Fruit fly (Drosophila melanogaster) whole organism, embryonic: Measurements from ENCODE around the gene Hsp22.

Source experiments
- B-H2 ChIP-seq: fragments of 200-800 bp; sonication (Bioruptor generic); optimal IDR thresholded peaks from 2 replicates; lab custom pipeline; 2018; ENCODE audit warnings: missing biosample characterization, mild to moderate bottlenecking, missing genetic modification characterization
- Bteb2 ChIP-seq: fragments of 200-800 bp; sonication (Bioruptor generic); optimal IDR thresholded peaks from 2 replicates; lab custom pipeline; 2016; ENCODE audit warnings: missing biosample characterization, missing genetic modification characterization
- CG10147 ChIP-seq: fragments of 200-800 bp; sonication (Bioruptor generic); optimal IDR thresholded peaks from 2 replicates; lab custom pipeline; 2019; ENCODE audit warnings: missing biosample characterization, mild to moderate bottlenecking, missing genetic modification characterization, moderate library complexity
- CG11093 ChIP-seq: fragments of 200-800 bp; sonication (Bioruptor generic); IDR thresholded peaks from 3 replicates; pipeline ENCODE4 v1.3.6; 2022; ENCODE audit warnings: missing biosample characterization, missing genetic modification characterization
- CG11695 ChIP-seq: fragments of 200-800 bp; sonication (Bioruptor generic); IDR thresholded peaks from 3 replicates; pipeline ENCODE4 v1.3.6; 2022; ENCODE audit warnings: missing biosample characterization, missing genetic modification characterization
- CG11723 ChIP-seq: fragments of 200-800 bp; sonication (Bioruptor generic); optimal IDR thresholded peaks from 2 replicates; lab custom pipeline; 2017; ENCODE audit warnings: missing biosample characterization, mild to moderate bottlenecking, missing genetic modification characterization
- CG13624 ChIP-seq: fragments of 200-800 bp; sonication (Bioruptor generic); optimal IDR thresholded peaks from 2 replicates; lab custom pipeline; 2016; ENCODE audit warnings: missing biosample characterization, missing genetic modification characterization
- CG14441 ChIP-seq: fragments of 200-800 bp; sonication (Bioruptor generic); IDR thresholded peaks from 2 replicates; pipeline ENCODE4 v1.3.6; 2022; ENCODE audit warnings: missing biosample characterization, missing genetic modification characterization
- CG15011 ChIP-seq: fragments of 200-800 bp; sonication (Bioruptor generic); optimal IDR thresholded peaks from 3 replicates; lab custom pipeline; 2018; ENCODE audit warnings: missing biosample characterization, mild to moderate bottlenecking, missing genetic modification characterization
- CG1647 ChIP-seq: fragments of 200-800 bp; sonication (Bioruptor generic); optimal IDR thresholded peaks from 3 replicates; lab custom pipeline; 2016; ENCODE audit warnings: missing biosample characterization, missing genetic modification characterization
- CG16863 ChIP-seq: fragments of 200-800 bp; sonication (Bioruptor generic); optimal IDR thresholded peaks from 3 replicates; lab custom pipeline; 2016; ENCODE audit warnings: missing biosample characterization, missing genetic modification characterization
- CG17568 ChIP-seq: fragments of 200-800 bp; sonication (Bioruptor generic); optimal IDR thresholded peaks from 2 replicates; lab custom pipeline; 2018; ENCODE audit warnings: missing biosample characterization, mild to moderate bottlenecking, missing genetic modification characterization, moderate library complexity
- CG17612 ChIP-seq: fragments of 200-800 bp; sonication (Bioruptor generic); IDR thresholded peaks from 2 replicates; pipeline ENCODE4 v1.3.6; 2022; ENCODE audit warnings: missing biosample characterization, missing genetic modification characterization
- CG17912 ChIP-seq: fragments of 200-800 bp; sonication (Bioruptor generic); optimal IDR thresholded peaks from 2 replicates; lab custom pipeline; 2018; ENCODE audit warnings: missing biosample characterization, mild to moderate bottlenecking, missing genetic modification characterization
- CG2889 ChIP-seq: fragments of 200-800 bp; sonication (Bioruptor generic); IDR thresholded peaks from 3 replicates; pipeline ENCODE4 v1.3.6; 2022; ENCODE audit warnings: missing biosample characterization, missing genetic modification characterization
- CG31388 ChIP-seq: fragments of 200-800 bp; sonication (Bioruptor generic); optimal IDR thresholded peaks from 2 replicates; lab custom pipeline; 2016; ENCODE audit warnings: missing biosample characterization, missing genetic modification characterization
- CG4424 ChIP-seq: fragments of 200-800 bp; sonication (Bioruptor generic); optimal IDR thresholded peaks from 3 replicates; lab custom pipeline; 2016; ENCODE audit warnings: missing biosample characterization, missing genetic modification characterization
- CG4820 ChIP-seq: fragments of 200-800 bp; sonication (Bioruptor generic); optimal IDR thresholded peaks from 3 replicates; lab custom pipeline; 2016; ENCODE audit warnings: missing biosample characterization, missing genetic modification characterization
- CG5953 ChIP-seq: fragments of 200-800 bp; sonication (Bioruptor generic); IDR thresholded peaks from 2 replicates; pipeline ENCODE4 v1.3.6; 2022; ENCODE audit warnings: missing biosample characterization, missing genetic modification characterization
- CG9215 ChIP-seq: fragments of 200-800 bp; sonication (Bioruptor generic); IDR thresholded peaks from 2 replicates; pipeline ENCODE4 v1.3.6; 2022; ENCODE audit warnings: missing biosample characterization, missing genetic modification characterization
- GATAe ChIP-seq: fragments of 200-800 bp; sonication (Bioruptor generic); conservative IDR thresholded peaks from 2 replicates; pipeline ENCODE4 v1.3.6; 2022; ENCODE audit warnings: missing biosample characterization, missing genetic modification characterization
- Gug ChIP-seq: fragments of 200-800 bp; sonication (Bioruptor generic); IDR thresholded peaks from 4 replicates; pipeline ENCODE4 v1.3.6; 2022; ENCODE audit warnings: missing biosample characterization, missing genetic modification characterization
- H2.0 ChIP-seq: fragments of 200-800 bp; sonication (Bioruptor generic); IDR thresholded peaks from 2 replicates; pipeline ENCODE4 v1.3.6; 2022; ENCODE audit warnings: missing biosample characterization, missing genetic modification characterization
- HmgD ChIP-seq: fragments of 200-800 bp; sonication (Bioruptor generic); optimal IDR thresholded peaks from 3 replicates; lab custom pipeline; 2016; ENCODE audit warnings: missing biosample characterization, missing genetic modification characterization
- Hr39 ChIP-seq: fragments of >200 bp; optimal IDR thresholded peaks from 2 replicates; lab custom pipeline; 2017
- Kr ChIP-seq: fragments of 200-800 bp; sonication (Bioruptor generic); optimal IDR thresholded peaks from 2 replicates; lab custom pipeline; 2017; ENCODE audit warnings: missing biosample characterization, mild to moderate bottlenecking, missing genetic modification characterization
- MBD-R2 ChIP-seq: fragments of 200-800 bp; sonication (Bioruptor generic); IDR thresholded peaks from 2 replicates; pipeline ENCODE4 v1.3.6; 2022; ENCODE audit warnings: missing biosample characterization, missing genetic modification characterization
- Side ChIP-seq: fragments of 200-800 bp; sonication (Bioruptor generic); optimal IDR thresholded peaks from 2 replicates; lab custom pipeline; 2016; ENCODE audit warnings: missing biosample characterization, missing genetic modification characterization
- ap ChIP-seq: fragments of 200-800 bp; sonication (Bioruptor generic); IDR thresholded peaks from 2 replicates; pipeline ENCODE4 v1.3.6; 2022; ENCODE audit warnings: missing biosample characterization, missing genetic modification characterization
- ash1 ChIP-seq: fragments of 200-800 bp; sonication (Bioruptor generic); optimal IDR thresholded peaks from 2 replicates; lab custom pipeline; 2018; ENCODE audit warnings: missing biosample characterization, mild to moderate bottlenecking, missing genetic modification characterization
- bowl ChIP-seq: fragments of 200-800 bp; sonication (Bioruptor generic); IDR thresholded peaks from 2 replicates; pipeline ENCODE4 v1.3.6; 2022; ENCODE audit warnings: missing biosample characterization, missing genetic modification characterization
- br ChIP-seq: fragments of >200 bp; optimal IDR thresholded peaks from 2 replicates; lab custom pipeline; 2017
- cad ChIP-seq: fragments of >200 bp; optimal IDR thresholded peaks from 2 replicates; lab custom pipeline; 2017; ENCODE audit warnings: missing biosample characterization, missing genetic modification characterization
- cato ChIP-seq: fragments of 200-800 bp; sonication (Bioruptor generic); optimal IDR thresholded peaks from 2 replicates; lab custom pipeline; 2016; ENCODE audit warnings: missing biosample characterization, missing genetic modification characterization, borderline replicate concordance
- chinmo ChIP-seq: fragments of 200-800 bp; sonication (Bioruptor generic); IDR thresholded peaks from 4 replicates; pipeline ENCODE4 v1.3.6; 2022; ENCODE audit warnings: missing biosample characterization, missing genetic modification characterization; ENCODE audit not compliant: partially characterized antibody
- chm ChIP-seq: fragments of 200-800 bp; sonication (Bioruptor generic); IDR thresholded peaks from 2 replicates; pipeline ENCODE4 v1.3.6; 2022; ENCODE audit warnings: missing biosample characterization, missing genetic modification characterization
- en ChIP-seq: fragments of 200-800 bp; sonication (Bioruptor generic); optimal IDR thresholded peaks from 2 replicates; lab custom pipeline; 2016; ENCODE audit warnings: missing biosample characterization, missing genetic modification characterization
- gro ChIP-seq: fragments of 200-800 bp; sonication (Bioruptor generic); optimal IDR thresholded peaks from 2 replicates; lab custom pipeline; 2016; ENCODE audit warnings: missing biosample characterization, missing genetic modification characterization
- ind ChIP-seq: fragments of 200-800 bp; sonication (Bioruptor generic); optimal IDR thresholded peaks from 3 replicates; lab custom pipeline; 2016; ENCODE audit warnings: missing biosample characterization, missing genetic modification characterization
- knrl ChIP-seq: fragments of 200-800 bp; sonication (Bioruptor generic); IDR thresholded peaks from 3 replicates; pipeline ENCODE4 v1.3.6; 2022; ENCODE audit warnings: missing biosample characterization, missing genetic modification characterization; ENCODE audit not compliant: partially characterized antibody
- lab ChIP-seq: fragments of 200-800 bp; sonication (Bioruptor generic); optimal IDR thresholded peaks from 3 replicates; lab custom pipeline; 2017; ENCODE audit warnings: missing biosample characterization, missing genetic modification characterization, mild to moderate bottlenecking, moderate library complexity, missing genetic modification reagents
- lbe ChIP-seq: fragments of 200-800 bp; sonication (Bioruptor generic); optimal IDR thresholded peaks from 2 replicates; lab custom pipeline; 2016; ENCODE audit warnings: missing biosample characterization, mild to moderate bottlenecking, missing genetic modification characterization
- lilli ChIP-seq: fragments of 200-800 bp; sonication (Bioruptor generic); optimal IDR thresholded peaks from 3 replicates; lab custom pipeline; 2016; ENCODE audit warnings: missing biosample characterization, missing genetic modification characterization
- lmd ChIP-seq: fragments of 200-800 bp; sonication (Bioruptor generic); IDR thresholded peaks from 2 replicates; pipeline ENCODE4 v1.3.6; 2022; ENCODE audit warnings: missing biosample characterization, missing genetic modification characterization
- mam ChIP-seq: fragments of 200-800 bp; sonication (Bioruptor generic); optimal IDR thresholded peaks from 3 replicates; lab custom pipeline; 2016; ENCODE audit warnings: missing biosample characterization, missing genetic modification characterization
- oc ChIP-seq: fragments of 200-800 bp; sonication (Bioruptor generic); optimal IDR thresholded peaks from 2 replicates; lab custom pipeline; 2018; ENCODE audit warnings: missing biosample characterization, mild to moderate bottlenecking, missing genetic modification characterization, moderate library complexity
- otp ChIP-seq: fragments of 200-800 bp; sonication (Bioruptor generic); IDR thresholded peaks from 3 replicates; pipeline ENCODE4, ENCODE4 v1.3.6; 2022; ENCODE audit warnings: missing biosample characterization, missing genetic modification characterization
- peb ChIP-seq: fragments of 200-800 bp; sonication (Bioruptor generic); IDR thresholded peaks from 2 replicates; pipeline ENCODE4 v1.3.6; 2022; ENCODE audit warnings: missing biosample characterization, missing genetic modification characterization
- scrt ChIP-seq: fragments of 200-800 bp; sonication (Bioruptor generic); optimal IDR thresholded peaks from 2 replicates; lab custom pipeline; 2018; ENCODE audit warnings: missing biosample characterization, mild to moderate bottlenecking, missing genetic modification characterization, moderate library complexity
- sd ChIP-seq: fragments of 200-800 bp; sonication (Bioruptor generic); optimal IDR thresholded peaks from 3 replicates; lab custom pipeline; 2018; ENCODE audit warnings: missing biosample characterization, mild to moderate bottlenecking, missing genetic modification characterization, moderate library complexity
- stc ChIP-seq: fragments of 200-800 bp; sonication (Bioruptor generic); IDR thresholded peaks from 2 replicates; pipeline ENCODE4 v1.3.6; 2022; ENCODE audit warnings: missing biosample characterization, missing genetic modification characterization

Gene Hsp22

DNA sequence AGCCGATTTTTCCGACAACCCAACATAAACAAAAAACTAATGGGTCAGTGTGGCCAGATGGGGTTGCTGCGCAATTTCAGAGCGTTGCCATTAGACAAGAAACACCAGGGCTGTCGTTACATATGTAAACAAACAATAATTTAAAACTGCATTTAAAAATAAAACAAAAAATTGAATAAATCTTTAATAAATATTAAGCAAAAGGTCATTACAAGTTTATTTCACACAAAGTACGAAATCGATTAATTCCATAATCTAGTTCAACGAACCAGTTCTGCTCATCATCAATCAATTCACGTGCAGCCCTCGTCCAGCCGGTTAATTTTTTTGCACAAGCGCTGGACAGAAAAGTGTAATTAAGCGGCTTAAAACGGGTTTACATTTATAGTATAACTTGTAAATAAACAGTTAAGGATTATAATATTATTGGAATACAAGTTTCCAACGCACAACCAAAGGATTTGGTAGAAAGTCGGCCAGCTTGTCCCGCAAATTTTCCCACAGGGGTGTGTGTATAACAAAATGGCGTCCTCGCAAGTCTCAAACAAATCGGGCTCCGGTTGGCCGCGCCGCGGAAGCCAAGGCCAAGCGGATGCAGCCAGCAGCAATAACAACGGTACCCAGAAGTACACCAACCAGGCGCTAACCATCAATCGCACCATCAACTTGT is 38.2 kb downstream of the Hsp22 start, which contains the start of the genes CG4022 and Cpsf5 (continued):
- TF ChIP-seq CG17912 (GFP tag; lab: Kevin White, UChicago) (peak; percentile 56), GATAe (GFP tag; lab: Robert Waterston, UW) (no peak), Side (GFP tag; lab: Kevin White, UChicago) (peak; percentile 34), sd (tag; lab: Kevin White, UChicago) (peak; percentile 47), CG17612 (no peak), CG13624 (GFP tag; lab: Kevin White, UChicago) (peak; percentile 60), H2.0 (GFP tag; lab: Robert Waterston, UW) (peak; percentile 81), chinmo (GFP tag; lab: Robert Waterston, UW) (0 out of 4 replicates have a peak, but pooled peaks have one; percentile 26), ind (peak; percentile 75), Hr39 (no peak), CG11695 (peak; percentile 73), CG1647 (GFP tag; lab: Kevin White, UChicago) (peak; percentile 53), CG10147 (GFP tag; lab: Kevin White, UChicago) (peak; percentile 71), CG11093 (GFP tag; lab: Robert Waterston, UW) (peak; percentile 76; the same call in 2 of the 3 replicates), CG16863 (GFP tag; lab: Kevin White, UChicago) (peak; percentile 45), HmgD (no peak), otp (GFP tag; lab: Robert Waterston, UW) (peak; percentile 74; the same call in 1 of the 3 replicates), ash1 (no peak), lbe (peak; percentile 66), CG17568 (GFP tag; lab: Kevin White, UChicago) (peak; percentile 63), Kr (GFP tag; lab: Kevin White, UChicago) (no peak), peb (GFP tag; lab: Robert Waterston, UW) (peak; percentile 73), CG15011 (GFP tag; lab: Kevin White, UChicago) (peak; percentile 29), br (lab: Kevin White, UChicago) (no peak), lmd (GFP tag; lab: Robert Waterston, UW) (peak; percentile 81), CG14441 (peak; percentile 83), chm (GFP tag; lab: Robert Waterston, UW) (peak; percentile 50; the same call in 1 of the 2 replicates), gro (peak; percentile 23), oc (tag; lab: Kevin White, UChicago) (peak; percentile 63), CG5953 (peak; percentile 1; the same call in 1 of the 2 replicates), MBD-R2 (GFP tag; lab: Robert Waterston, UW) (peak; percentile 84), CG4424 (GFP tag; lab: Kevin White, UChicago) (peak; percentile 86), bowl (GFP tag; lab: Robert Waterston, UW) (0 out of 2 replicates have a peak, but pooled peaks have one; percentile 13), CG9215 (GFP tag; lab: Robert Waterston, UW) (peak; percentile 82), lab (GFP tag; lab: Kevin White, UChicago) (peak; percentile 88), ap (GFP tag; lab: Robert Waterston, UW) (peak; percentile 56), CG31388 (GFP tag; lab: Kevin White, UChicago) (peak; percentile 46), en (GFP tag; lab: Kevin White, UChicago) (no peak), Bteb2 (GFP tag; lab: Kevin White, UChicago) (peak; percentile 48), Gug (GFP tag; lab: Robert Waterston, UW) (peak; percentile 58; the same call in 3 of the 4 replicates), B-H2 (GFP tag; lab: Kevin White, UChicago) (peak; percentile 89), cad (GFP tag; lab: Kevin White, UChicago) (no peak), stc (GFP tag; lab: Robert Waterston, UW) (peak; percentile 78), CG11723 (GFP tag; lab: Kevin White, UChicago) (peak; percentile 52), CG4820 (GFP tag; lab: Kevin White, UChicago) (peak; percentile 61), knrl (peak; percentile 61), mam (GFP tag; lab: Kevin White, UChicago) (peak; percentile 73), scrt (peak; percentile 66), cato (peak; percentile 54), lilli (GFP tag; lab: Kevin White, UChicago) (peak; percentile 90), CG2889 (GFP tag; lab: Robert Waterston, UW) (peak; percentile 77)
